Fruit fly (Drosophila melanogaster) Kc167 (cell line): ENCODE measurements around the gene Hsp68.

Experiments used
- h ChIP-seq: fragments of >200 bp; optimal IDR thresholded peaks from 3 replicates; lab custom pipeline; 2018; ENCODE audit warnings: missing external identifiers
- psq ChIP-seq: fragments of >200 bp; optimal IDR thresholded peaks from 2 replicates; lab custom pipeline; 2017; ENCODE audit warnings: missing external identifiers

DNA sequence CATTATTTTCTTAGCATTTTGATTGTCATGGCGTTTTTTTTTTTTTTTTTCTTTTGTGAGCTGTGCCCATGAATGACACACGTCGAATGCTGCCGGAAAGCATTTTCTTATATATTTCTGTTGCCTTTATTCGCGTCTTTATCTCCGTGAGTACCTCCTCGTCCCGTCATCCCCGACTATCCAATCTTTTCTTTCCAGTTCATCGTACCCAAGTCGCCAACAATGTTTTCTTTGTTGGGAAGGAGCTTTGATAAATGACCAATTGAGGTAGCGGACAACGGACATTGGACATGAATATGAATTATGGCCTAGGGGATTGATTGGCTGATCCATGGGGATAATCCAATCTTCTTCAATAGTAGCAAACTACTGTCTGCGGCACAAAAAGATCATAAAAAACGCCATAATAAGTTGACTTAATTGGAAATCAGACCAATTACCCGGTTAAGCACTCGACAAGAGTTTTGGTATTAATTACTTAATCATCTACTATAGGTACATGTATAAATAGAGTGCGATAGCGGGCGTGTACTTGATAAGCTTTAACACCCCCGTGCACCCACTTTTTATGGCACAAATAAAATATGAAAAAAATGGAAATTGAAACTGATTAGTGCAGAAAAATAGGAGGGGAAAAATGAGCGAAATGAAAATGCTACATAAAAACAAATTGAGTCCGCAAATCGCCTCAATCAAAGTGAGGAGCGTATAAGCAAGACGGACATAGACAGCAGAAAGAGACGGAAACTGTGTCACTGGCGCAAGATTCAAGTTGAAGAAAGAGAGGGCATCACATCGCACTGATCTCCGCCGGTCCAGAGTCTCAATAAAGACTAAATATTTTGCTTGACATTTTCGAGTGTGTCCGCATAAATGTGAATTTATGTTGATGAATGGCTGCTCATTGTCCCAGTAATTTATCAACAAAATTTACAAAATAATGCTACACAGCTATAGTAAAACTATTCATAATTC is 40.9 kb downstream of the Hsp68 start:
- TF ChIP-seq h (lab: Kevin White, UChicago), result no peak
- TF ChIP-seq psq (lab: Kevin White, UChicago), result no peak
